Worm (Caenorhabditis elegans): ENCODE measurements around the gene C46C2.5.

DNA sequence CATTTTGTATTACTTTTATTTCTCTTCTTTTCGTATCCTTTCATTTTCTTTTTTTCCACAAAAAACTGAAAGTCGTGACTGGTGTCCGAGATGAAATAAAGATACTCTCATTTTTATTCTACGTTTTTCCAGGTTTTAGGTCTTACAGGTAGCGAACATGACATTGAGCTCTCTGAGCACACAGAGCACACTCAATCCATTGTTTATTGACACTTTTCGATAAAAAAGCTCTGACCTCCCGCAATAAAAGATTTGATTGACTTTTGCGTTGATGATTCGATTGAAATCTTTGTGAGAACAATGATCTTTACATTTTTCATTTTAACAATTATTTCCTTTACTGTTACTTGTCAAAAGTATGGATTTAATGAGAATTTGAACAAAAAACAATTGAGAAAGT, 19.7 kb upstream of the C46C2.5 start, which contains the start of gene C46C2.6:
- TF ChIP-seq blmp-1 (tag; optimal IDR thresholded peaks at IDR 0.05) (peak; percentile 40), lin-14 (GFP tag; optimal IDR thresholded peaks at IDR 0.05) (no peak), unc-86 (tag; optimal IDR thresholded peaks at IDR 0.05) (no peak), nhr-237 (tag; optimal IDR thresholded peaks at IDR 0.05) (no peak), egl-27 (tag; optimal IDR thresholded peaks at IDR 0.05) (no peak), snpc-4 (tag; optimal IDR thresholded peaks at IDR 0.05) (no peak), rnt-1 (tag; optimal IDR thresholded peaks at IDR 0.05) (no peak), ceh-63 (GFP tag; optimal IDR thresholded peaks at IDR 0.05) (no peak), pqm-1 (tag; optimal IDR thresholded peaks at IDR 0.05) (no peak), ztf-4 (tag; optimal IDR thresholded peaks at IDR 0.05) (no peak), mdl-1 (tag; optimal IDR thresholded peaks at IDR 0.05) (no peak), jun-1 (tag; optimal IDR thresholded peaks at IDR 0.05) (no peak), lir-3 (tag; optimal IDR thresholded peaks at IDR 0.05; ENCODE audit: poor library complexity) (no peak)

All from whole organism, L1 larva.